Worm (Caenorhabditis elegans): ENCODE data around the gene pals-38.

- TF ChIP-seq fkh-8 (tag; optimal IDR thresholded peaks at IDR 0.05) (no peak), jun-1 (tag; optimal IDR thresholded peaks at IDR 0.05) (no peak), ces-1 (GFP tag; optimal IDR thresholded peaks at IDR 0.05) (no peak), nhr-12 (tag; optimal IDR thresholded peaks at IDR 0.05) (no peak), unc-130 (tag; optimal IDR thresholded peaks at IDR 0.05) (no peak), hlh-17 (GFP tag; optimal IDR thresholded peaks at IDR 0.05; ENCODE audit: borderline replicate concordance) (no peak), mep-1 (tag; optimal IDR thresholded peaks at IDR 0.05) (no peak), lin-35 (GFP tag; optimal IDR thresholded peaks at IDR 0.05) (no peak), fkh-4 (tag; optimal IDR thresholded peaks at IDR 0.05; ENCODE audit: borderline replicate concordance) (no peak), ama-1 (optimal IDR thresholded peaks at IDR 0.05) (no peak), ceh-88 (GFP tag; IDR thresholded peaks at IDR 0.05) (no peak), ceh-82 (tag; optimal IDR thresholded peaks at IDR 0.05) (no peak)
Observed at ce11 chrV:12415656-12416055, 31.1 kb downstream of the pals-38 start, which contains the start of gene cdr-2.
